Fruit fly (Drosophila melanogaster): ENCODE data around the gene Snx1.

DNA sequence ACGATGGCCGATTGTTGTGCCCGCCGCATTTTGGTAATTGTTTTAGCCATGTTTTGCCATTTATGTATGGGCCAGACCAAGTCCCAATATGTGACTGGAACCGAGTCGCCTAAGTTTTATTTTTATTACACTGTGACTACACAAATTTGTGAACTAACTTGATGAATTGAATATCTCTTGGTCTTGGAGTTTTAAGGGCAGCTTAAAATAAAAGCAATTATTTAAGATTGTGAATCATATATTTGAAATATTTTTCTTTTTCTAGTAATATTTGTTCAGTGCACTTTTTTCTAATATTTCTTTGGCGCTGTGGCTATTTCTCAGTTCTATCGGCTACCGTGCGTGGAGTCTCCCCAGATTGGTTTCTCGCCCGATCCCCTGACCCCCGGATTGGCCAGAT, 44.0 kb downstream of the Snx1 start:
- TF ChIP-seq gl (tag; optimal IDR thresholded peaks at IDR 0.05) = no peak
- no peak for TF ChIP-seq CG14655 (GFP tag; optimal IDR thresholded peaks at IDR 0.05)
- no peak for TF ChIP-seq CG13204 (GFP tag; optimal IDR thresholded peaks at IDR 0.05)
- no peak for TF ChIP-seq CG8159 (tag; optimal IDR thresholded peaks at IDR 0.05)
- no peak for TF ChIP-seq Ets98B (GFP tag; IDR thresholded peaks at IDR 0.05)
- peak; percentile 48; the same call in 1 of the 2 replicates for TF ChIP-seq CG32121 (GFP tag; IDR thresholded peaks at IDR 0.05)
- no peak for TF ChIP-seq CG9948 (tag; optimal IDR thresholded peaks at IDR 0.05)
- TF ChIP-seq CG4496 (GFP tag; IDR thresholded peaks at IDR 0.05) = no peak; the same call in 2 of the 3 replicates

All from whole organism, pupa.